Worm (Caenorhabditis elegans): ENCODE measurements around the gene ced-11.

ce11 chrIII:9143911-9144310 lies 24.6 kb downstream of the ced-11 start, which contains the start of gene ZK512.11:
- no peak for TF ChIP-seq ama-1 (optimal IDR thresholded peaks at IDR 0.05)
- no peak for TF ChIP-seq B0310.2 (tag; optimal IDR thresholded peaks at IDR 0.05)
- TF ChIP-seq ceh-13 (GFP tag; optimal IDR thresholded peaks at IDR 0.05) = no peak
- TF ChIP-seq flt-1 (GFP tag; IDR thresholded peaks at IDR 0.05) = no peak
- no peak for TF ChIP-seq scrt-1 (GFP tag; IDR thresholded peaks at IDR 0.05)
